Worm (Caenorhabditis elegans) whole organism, L4 larva: ENCODE results near the gene rde-4.

Experiments used
- ama-1 ChIP-seq: fragments of 150-350 bp; optimal IDR thresholded peaks from 2 replicates; lab custom pipeline; 2014; ENCODE audit warnings: inconsistent platforms, mixed read lengths
- mdl-1 ChIP-seq, 2 experiments: fragments of 150-350 bp in 1 of 2; sonication (generic microtip) in 1 of 2; optimal IDR thresholded peaks; 2 replicates each; lab custom pipeline; 2014 to 2017; ENCODE audit warnings: missing biosample characterization in 2 of 2, missing genetic modification characterization in 2 of 2
- mdt-29 ChIP-seq: fragments of 200-800 bp; sonication (Bioruptor generic); IDR thresholded peaks from 2 replicates; pipeline ENCODE4 v1.3.6; 2022; ENCODE audit warnings: missing genetic modification reagents, missing genetic modification characterization, missing compliant biosample characterization
- tra-1 ChIP-seq: fragments of 200-800 bp; sonication (Bioruptor generic); IDR thresholded peaks from 2 replicates; pipeline ENCODE4 v1.3.6; 2022; ENCODE audit warnings: missing genetic modification reagents, missing genetic modification characterization, missing compliant biosample characterization

- TF ChIP-seq mdl-1 (tag; optimal IDR thresholded peaks at IDR 0.05; lab: Kevin White, UChicago): no peak
- TF ChIP-seq tra-1: no peak
- TF ChIP-seq mdt-29 (GFP tag; lab: Robert Waterston, UW): no peak
- peak; percentile 48 for TF ChIP-seq ama-1 (lab: Kevin White, UChicago)
Measured at ce11 chrIII:10202894-10203871, 15.3 kb downstream of the rde-4 start, which contains the start of gene chc-1.
